Fruit fly (Drosophila melanogaster) whole organism, embryonic: ENCODE results near the gene Etl1.

Experiments
- Atf3 ChIP-seq: fragments of 200-800 bp; sonication (Bioruptor generic); optimal IDR thresholded peaks from 3 replicates; lab custom pipeline; 2016; ENCODE audit warnings: missing biosample characterization, missing genetic modification characterization
- BEAF-32 ChIP-seq: fragments of 200-800 bp; sonication (Bioruptor generic); optimal IDR thresholded peaks from 3 replicates; lab custom pipeline; 2017; ENCODE audit warnings: missing biosample characterization, missing genetic modification characterization, mild to moderate bottlenecking, moderate library complexity, missing genetic modification reagents
- Bteb2 ChIP-seq: fragments of 200-800 bp; sonication (Bioruptor generic); optimal IDR thresholded peaks from 2 replicates; lab custom pipeline; 2016; ENCODE audit warnings: missing biosample characterization, missing genetic modification characterization
- CG10209 ChIP-seq: fragments of 200-800 bp; sonication (Bioruptor generic); optimal IDR thresholded peaks from 3 replicates; lab custom pipeline; 2017; ENCODE audit warnings: missing biosample characterization, mild to moderate bottlenecking, missing genetic modification characterization, missing genetic modification reagents
- CG10959 ChIP-seq: fragments of 200-800 bp; sonication (Bioruptor generic); IDR thresholded peaks from 2 replicates; pipeline ENCODE4 v1.3.6; 2022; ENCODE audit warnings: missing biosample characterization, missing genetic modification characterization
- CG11560 ChIP-seq: fragments of 200-800 bp; sonication (Bioruptor generic); IDR thresholded peaks from 3 replicates; pipeline ENCODE4 v1.3.6; 2022; ENCODE audit warnings: missing biosample characterization, missing genetic modification characterization
- CG12769 ChIP-seq: fragments of 200-800 bp; sonication (Bioruptor generic); optimal IDR thresholded peaks from 2 replicates; lab custom pipeline; 2019; ENCODE audit warnings: missing biosample characterization, mild to moderate bottlenecking, missing genetic modification characterization, moderate library complexity
- CG15479 ChIP-seq: fragments of 200-800 bp; sonication (Bioruptor generic); optimal IDR thresholded peaks from 3 replicates; lab custom pipeline; 2019; ENCODE audit warnings: missing biosample characterization, mild to moderate bottlenecking, missing genetic modification characterization, moderate library complexity
- CG16779 ChIP-seq: fragments of 200-800 bp; sonication (Bioruptor generic); IDR thresholded peaks from 2 replicates; pipeline ENCODE4 v1.3.6; 2022; ENCODE audit warnings: missing biosample characterization, missing genetic modification characterization
- CG17361 ChIP-seq: fragments of 200-800 bp; sonication (Bioruptor generic); IDR thresholded peaks from 3 replicates; pipeline ENCODE4 v1.3.6; 2022; ENCODE audit warnings: missing biosample characterization, missing genetic modification characterization
- CG17612 ChIP-seq: fragments of 200-800 bp; sonication (Bioruptor generic); IDR thresholded peaks from 2 replicates; pipeline ENCODE4 v1.3.6; 2022; ENCODE audit warnings: missing biosample characterization, missing genetic modification characterization
- CG1792 ChIP-seq: fragments of 200-800 bp; sonication (Bioruptor generic); optimal IDR thresholded peaks from 2 replicates; lab custom pipeline; 2016; ENCODE audit warnings: missing biosample characterization, missing genetic modification characterization
- CG18476 ChIP-seq: fragments of 200-800 bp; sonication (Bioruptor generic); optimal IDR thresholded peaks from 2 replicates; lab custom pipeline; 2016; ENCODE audit warnings: missing biosample characterization, mild to moderate bottlenecking, missing genetic modification characterization
- CG18599 ChIP-seq: fragments of 200-800 bp; sonication (Bioruptor generic); optimal IDR thresholded peaks from 3 replicates; lab custom pipeline; 2017; ENCODE audit warnings: missing biosample characterization, missing genetic modification characterization, mild to moderate bottlenecking, moderate library complexity, missing genetic modification reagents
- CG2120 ChIP-seq: fragments of 200-800 bp; sonication (Bioruptor generic); optimal IDR thresholded peaks from 3 replicates; lab custom pipeline; 2016; ENCODE audit warnings: missing biosample characterization, missing genetic modification characterization
- CG4854 ChIP-seq: fragments of 200-800 bp; sonication (Bioruptor generic); optimal IDR thresholded peaks from 2 replicates; lab custom pipeline; 2016; ENCODE audit warnings: missing biosample characterization, missing genetic modification characterization, inconsistent platforms
- CG5245 ChIP-seq: fragments of 200-800 bp; sonication (Bioruptor generic); optimal IDR thresholded peaks from 3 replicates; lab custom pipeline; 2016; ENCODE audit warnings: missing biosample characterization, missing genetic modification characterization
- CG6765 ChIP-seq: fragments of 200-800 bp; sonication (Bioruptor generic); optimal IDR thresholded peaks from 3 replicates; lab custom pipeline; 2017; ENCODE audit warnings: missing biosample characterization, mild to moderate bottlenecking, missing genetic modification characterization
- CG8290 ChIP-seq, 3 experiments: fragments of 200-800 bp; sonication (Bioruptor generic); optimal IDR thresholded peaks; 2 replicates each; lab custom pipeline; 2016 to 2019; ENCODE audit warnings: missing biosample characterization in 3 of 3, missing genetic modification characterization in 3 of 3, mild to moderate bottlenecking in 2 of 3, moderate library complexity in 1 of 3
- CG8359 ChIP-seq: fragments of 200-800 bp; sonication (Bioruptor generic); optimal IDR thresholded peaks from 2 replicates; lab custom pipeline; 2017; ENCODE audit warnings: missing biosample characterization, mild to moderate bottlenecking, missing genetic modification characterization, borderline replicate concordance
- CG8924 ChIP-seq: fragments of 200-800 bp; optimal IDR thresholded peaks from 3 replicates; lab custom pipeline; 2019; ENCODE audit warnings: missing biosample characterization, mild to moderate bottlenecking, missing genetic modification characterization, moderate library complexity
- CG9437 ChIP-seq: fragments of 200-800 bp; sonication (Bioruptor generic); optimal IDR thresholded peaks from 2 replicates; lab custom pipeline; 2018; ENCODE audit warnings: missing biosample characterization, mild to moderate bottlenecking, missing genetic modification characterization
- CG9797 ChIP-seq: fragments of 200-800 bp; sonication (Bioruptor generic); optimal IDR thresholded peaks from 3 replicates; lab custom pipeline; 2018; ENCODE audit warnings: missing biosample characterization, mild to moderate bottlenecking, missing genetic modification characterization
- Dip2 ChIP-seq: fragments of 200-800 bp; sonication (Bioruptor generic); IDR thresholded peaks from 2 replicates; pipeline ENCODE4 v1.3.6; 2022; ENCODE audit warnings: missing biosample characterization, missing genetic modification characterization
- Dp ChIP-seq: fragments of 200-800 bp; sonication (Bioruptor generic); optimal IDR thresholded peaks from 2 replicates; lab custom pipeline; 2018; ENCODE audit warnings: missing biosample characterization, mild to moderate bottlenecking, missing genetic modification characterization, moderate library complexity
- Drgx ChIP-seq: fragments of 200-800 bp; sonication (Bioruptor generic); IDR thresholded peaks from 2 replicates; pipeline ENCODE4 v1.3.6; 2022; ENCODE audit warnings: missing biosample characterization, missing genetic modification characterization
- E2f1 ChIP-seq: fragments of 200-800 bp; sonication (Bioruptor generic); IDR thresholded peaks from 2 replicates; pipeline ENCODE4 v1.3.6; 2022; ENCODE audit warnings: missing biosample characterization, missing genetic modification characterization
- Hand ChIP-seq: fragments of 200-800 bp; sonication (Bioruptor generic); optimal IDR thresholded peaks from 2 replicates; lab custom pipeline; 2017; ENCODE audit warnings: mild to moderate bottlenecking, missing biosample characterization, missing genetic modification reagents, missing genetic modification characterization
- Hey ChIP-seq: fragments of 200-800 bp; sonication (Bioruptor generic); optimal IDR thresholded peaks from 3 replicates; lab custom pipeline; 2018; ENCODE audit warnings: missing biosample characterization, mild to moderate bottlenecking, missing genetic modification characterization
- Hr51 ChIP-seq, 2 experiments: fragments of 200-800 bp; sonication (Bioruptor generic); optimal IDR thresholded peaks; 2 replicates in 1 of 2; 3 replicates in 1 of 2; lab custom pipeline; 2016 to 2018; ENCODE audit warnings: missing biosample characterization in 2 of 2, missing genetic modification characterization in 2 of 2, mild to moderate bottlenecking in 1 of 2, moderate library complexity in 1 of 2
- Mes4 ChIP-seq: fragments of 200-800 bp; sonication (Bioruptor generic); optimal IDR thresholded peaks from 2 replicates; lab custom pipeline; 2016; ENCODE audit warnings: missing biosample characterization, missing genetic modification characterization
- NFAT ChIP-seq: fragments of 200-800 bp; sonication (Bioruptor generic); IDR thresholded peaks from 2 replicates; pipeline ENCODE4 v1.3.6; 2022; ENCODE audit warnings: missing biosample characterization, missing genetic modification characterization
- Optix ChIP-seq: fragments of 200-800 bp; sonication (Bioruptor generic); IDR thresholded peaks from 3 replicates; pipeline ENCODE4 v1.3.6; 2022; ENCODE audit warnings: missing biosample characterization, missing genetic modification characterization
- Poxn ChIP-seq: fragments of 200-800 bp; sonication (Bioruptor generic); IDR thresholded peaks from 2 replicates; pipeline ENCODE4 v1.3.6; 2022; ENCODE audit warnings: missing biosample characterization, missing genetic modification characterization
- Rfx ChIP-seq: fragments of 200-800 bp; sonication (Bioruptor generic); IDR thresholded peaks from 2 replicates; pipeline ENCODE4 v1.3.6; 2022; ENCODE audit warnings: missing biosample characterization, missing genetic modification characterization
- Scr ChIP-seq: fragments of 200-800 bp; sonication (Bioruptor generic); IDR thresholded peaks from 2 replicates; pipeline ENCODE4 v1.3.6; 2022; ENCODE audit warnings: missing biosample characterization, missing genetic modification characterization; ENCODE audit not compliant: partially characterized antibody
- Ssrp ChIP-seq: fragments of 200-800 bp; sonication (Bioruptor generic); optimal IDR thresholded peaks from 2 replicates; lab custom pipeline; 2018; ENCODE audit warnings: missing biosample characterization, mild to moderate bottlenecking, missing genetic modification characterization, moderate library complexity
- Trl ChIP-seq, 3 experiments: fragments of >200 bp in 2 of 3; fragments of 200-800 bp in 1 of 3; sonication (Bioruptor generic) in 1 of 3; optimal IDR thresholded peaks; 2 replicates in 1 of 3; 3 replicates in 2 of 3; lab custom pipeline; 2016 to 2017; ENCODE audit warnings: missing biosample characterization in 1 of 3, missing genetic modification characterization in 1 of 3
- cato ChIP-seq: fragments of 200-800 bp; sonication (Bioruptor generic); optimal IDR thresholded peaks from 2 replicates; lab custom pipeline; 2016; ENCODE audit warnings: missing biosample characterization, missing genetic modification characterization, borderline replicate concordance
- dan ChIP-seq: fragments of 200-800 bp; sonication (Bioruptor generic); IDR thresholded peaks from 2 replicates; pipeline ENCODE4 v1.3.6; 2022; ENCODE audit warnings: missing biosample characterization, missing genetic modification characterization
- dmrt11E ChIP-seq: fragments of 200-800 bp; sonication (Bioruptor generic); optimal IDR thresholded peaks from 3 replicates; lab custom pipeline; 2018; ENCODE audit warnings: missing biosample characterization, mild to moderate bottlenecking, missing genetic modification characterization, moderate library complexity
- dpn ChIP-seq, 2 experiments: fragments of 200-800 bp; sonication (Bioruptor generic); optimal IDR thresholded peaks; 3 replicates each; lab custom pipeline; 2016; ENCODE audit warnings: missing biosample characterization in 2 of 2, missing genetic modification characterization in 2 of 2
- fd102C ChIP-seq: fragments of 200-800 bp; sonication (Bioruptor generic); optimal IDR thresholded peaks from 2 replicates; lab custom pipeline; 2018; ENCODE audit warnings: missing biosample characterization, mild to moderate bottlenecking, missing genetic modification characterization, moderate library complexity
- h ChIP-seq: fragments of >200 bp; optimal IDR thresholded peaks from 2 replicates; lab custom pipeline; 2017
- knrl ChIP-seq: fragments of 200-800 bp; sonication (Bioruptor generic); IDR thresholded peaks from 3 replicates; pipeline ENCODE4 v1.3.6; 2022; ENCODE audit warnings: missing biosample characterization, missing genetic modification characterization; ENCODE audit not compliant: partially characterized antibody
- mirr ChIP-seq: fragments of 200-800 bp; sonication (Bioruptor generic); optimal IDR thresholded peaks from 3 replicates; lab custom pipeline; 2018; ENCODE audit warnings: missing biosample characterization, mild to moderate bottlenecking, missing genetic modification characterization
- slp2 ChIP-seq: fragments of 200-800 bp; sonication (Bioruptor generic); optimal IDR thresholded peaks from 2 replicates; lab custom pipeline; 2016; ENCODE audit warnings: missing biosample characterization, missing genetic modification characterization
- sna ChIP-seq: fragments of 200-800 bp; sonication (Bioruptor generic); IDR thresholded peaks from 2 replicates; pipeline ENCODE4 v1.3.6; 2022; ENCODE audit warnings: missing biosample characterization, missing genetic modification characterization; ENCODE audit not compliant: partially characterized antibody

Gene Etl1

dm6 chr2L:9956993-9957652, 44.7 kb upstream of the Etl1 start, which contains the start of the genes CG4658 and CG5846:
CG4658 (plus strand) TSS chr2L:9957132.
CG5846 (minus strand) TSS chr2L:9957237.
- TF ChIP-seq Trl (optimal IDR thresholded peaks at IDR 0.05; lab: Kevin White, UChicago), result no peak
- TF ChIP-seq Trl (GFP tag; optimal IDR thresholded peaks at IDR 0.05; lab: Kevin White, UChicago), result peak; percentile 75
- peak; percentile 89; the same call in 1 of the 2 replicates for TF ChIP-seq CG10959 (GFP tag; lab: Robert Waterston, UW)
- peak; percentile 45 for TF ChIP-seq mirr (GFP tag; lab: Kevin White, UChicago)
- TF ChIP-seq CG8359 (GFP tag; lab: Kevin White, UChicago), result peak; percentile 67
- TF ChIP-seq NFAT (GFP tag; lab: Robert Waterston, UW), result peak; percentile 76
- TF ChIP-seq slp2, result peak; percentile 73
- TF ChIP-seq CG2120 (GFP tag; lab: Kevin White, UChicago), result peak; percentile 95
- TF ChIP-seq dpn (GFP tag; optimal IDR thresholded peaks at IDR 0.05; lab: Kevin White, UChicago), result peak; percentile 81 to 95
- TF ChIP-seq fd102C (GFP tag; lab: Kevin White, UChicago), result peak; percentile 84
- TF ChIP-seq CG5245 (GFP tag; lab: Kevin White, UChicago), result peak; percentile 86
- TF ChIP-seq Scr, result no peak
- TF ChIP-seq CG11560, result peak; percentile 78
- TF ChIP-seq h (lab: Kevin White, UChicago), result no peak
- TF ChIP-seq BEAF-32 (GFP tag; lab: Kevin White, UChicago), result peak; percentile 19
- no peak; the same call in 2 of the 3 replicates for TF ChIP-seq knrl
- TF ChIP-seq CG18476, result peak; percentile 90
- peak; percentile 96 for TF ChIP-seq CG17361 (GFP tag; lab: Robert Waterston, UW)
- peak; percentile 78 for TF ChIP-seq CG17612 (GFP tag; lab: Robert Waterston, UW)
- TF ChIP-seq CG6765 (GFP tag; lab: Kevin White, UChicago), result peak; percentile 63
- no peak for TF ChIP-seq Optix
- peak; percentile 96 for TF ChIP-seq dmrt11E (tag; lab: Kevin White, UChicago)
- TF ChIP-seq cato (GFP tag; lab: Kevin White, UChicago), result peak; percentile 91
- peak; percentile 68 for TF ChIP-seq Atf3 (GFP tag; lab: Kevin White, UChicago)
- TF ChIP-seq Hey, result no peak
- TF ChIP-seq Dp (GFP tag; lab: Kevin White, UChicago), result peak; percentile 14
- TF ChIP-seq Dip2 (GFP tag; lab: Robert Waterston, UW), result peak; percentile 50
- TF ChIP-seq CG10209 (GFP tag; lab: Kevin White, UChicago), result peak; percentile 94
- TF ChIP-seq CG8290 (GFP tag; optimal IDR thresholded peaks at IDR 0.05; lab: Kevin White, UChicago), result peak; percentile 89
- no peak for TF ChIP-seq CG8290 (tag; optimal IDR thresholded peaks at IDR 0.05; lab: Kevin White, UChicago)
- TF ChIP-seq CG9437 (GFP tag; lab: Kevin White, UChicago), result peak; percentile 83
- TF ChIP-seq Hand (GFP tag; lab: Kevin White, UChicago), result peak; percentile 79
- TF ChIP-seq Bteb2 (GFP tag; lab: Kevin White, UChicago), result peak; percentile 94
- TF ChIP-seq Mes4 (GFP tag; lab: Kevin White, UChicago), result peak; percentile 80
- TF ChIP-seq CG1792, result peak; percentile 5
- peak; percentile 77 for TF ChIP-seq CG9797 (GFP tag; lab: Kevin White, UChicago)
- no peak for TF ChIP-seq sna (GFP tag; lab: Robert Waterston, UW)
- TF ChIP-seq CG4854 (GFP tag; lab: Kevin White, UChicago), result peak; percentile 75
- TF ChIP-seq CG8924 (tag; lab: Kevin White, UChicago), result peak; percentile 96
- peak; percentile 50; the same call in 1 of the 2 replicates for TF ChIP-seq dan (GFP tag; lab: Robert Waterston, UW)
- TF ChIP-seq Poxn (GFP tag; lab: Robert Waterston, UW), result peak; percentile 62
- TF ChIP-seq CG16779 (GFP tag; lab: Robert Waterston, UW), result no peak
- peak; percentile 74 to 96 for TF ChIP-seq Hr51 (GFP tag; optimal IDR thresholded peaks at IDR 0.05; lab: Kevin White, UChicago)
- peak; percentile 95 for TF ChIP-seq Ssrp (tag; lab: Kevin White, UChicago)
- TF ChIP-seq CG15479 (GFP tag; lab: Kevin White, UChicago), result no peak
- peak; percentile 94 for TF ChIP-seq Drgx
- no peak for TF ChIP-seq CG12769 (tag; lab: Kevin White, UChicago)
- TF ChIP-seq CG18599 (GFP tag; lab: Kevin White, UChicago), result peak; percentile 91
- peak; percentile 96 for TF ChIP-seq E2f1 (GFP tag; lab: Robert Waterston, UW)
- TF ChIP-seq Rfx (GFP tag; lab: Robert Waterston, UW), result peak; percentile 90
